Worm (Caenorhabditis elegans) whole organism, young adult: Measurements from ENCODE around the gene dpf-7.

ENCODE experiments used
- C06A6.2 ChIP-seq: fragments of 200-800 bp; sonication (Bioruptor generic); conservative IDR thresholded peaks from 2 replicates; pipeline ENCODE4 v1.3.6; 2022; ENCODE audit warnings: missing genetic modification characterization, missing compliant biosample characterization
- T07F8.4 ChIP-seq: sonication (generic microtip); optimal IDR thresholded peaks from 2 replicates; lab custom pipeline; 2016; ENCODE audit warnings: mild to moderate bottlenecking, missing genetic modification characterization, moderate library complexity, missing compliant biosample characterization
- ama-1 ChIP-seq, 3 experiments: fragments of 150-350 bp in 1 of 3; sonication (generic microtip) in 2 of 3; optimal IDR thresholded peaks; 2 replicates each; lab custom pipeline; 2014 to 2018; ENCODE audit warnings: missing biosample characterization in 2 of 3, missing genetic modification characterization in 2 of 3, missing genetic modification reagents in 2 of 3
- attf-3 ChIP-seq: fragments of 200-800 bp; sonication (Bioruptor generic); conservative IDR thresholded peaks from 2 replicates; pipeline ENCODE4 v1.3.6; 2022; ENCODE audit warnings: missing genetic modification reagents, missing genetic modification characterization, missing compliant biosample characterization
- cebp-1 ChIP-seq, 2 experiments: fragments of 200-800 bp in 1 of 2; sonication (Bioruptor generic) in 1 of 2; sonication (generic microtip) in 1 of 2; IDR thresholded peaks in 1 of 2; optimal IDR thresholded peaks in 1 of 2; 2 replicates each; pipeline versions ENCODE4 v1.3.6 to Lab custom; 2017 to 2022; ENCODE audit warnings: missing compliant biosample characterization in 2 of 2, missing genetic modification characterization in 2 of 2, mild to moderate bottlenecking in 1 of 2, missing genetic modification reagents in 1 of 2, moderate library complexity in 1 of 2
- dpff-1 ChIP-seq: sonication (generic microtip); optimal IDR thresholded peaks from 2 replicates; lab custom pipeline; 2017; ENCODE audit warnings: mild to moderate bottlenecking, missing genetic modification characterization, missing compliant biosample characterization
- lin-35 ChIP-seq, 3 experiments: fragments of 150-350 bp in 2 of 3; sonication (generic microtip) in 1 of 3; optimal IDR thresholded peaks; 2 replicates each; lab custom pipeline; 2014 to 2018; ENCODE audit warnings: missing biosample characterization in 3 of 3, missing genetic modification characterization in 3 of 3, missing genetic modification reagents in 3 of 3
- lin-54 ChIP-seq: fragments of 200-800 bp; sonication (Bioruptor generic); optimal IDR thresholded peaks from 2 replicates; lab custom pipeline; 2018; ENCODE audit warnings: mild to moderate bottlenecking, missing genetic modification characterization, missing compliant biosample characterization
- mxl-1 ChIP-seq: sonication (generic microtip); optimal IDR thresholded peaks from 2 replicates; lab custom pipeline; 2016; ENCODE audit warnings: missing genetic modification characterization, missing compliant biosample characterization
- nfya-1 ChIP-seq: sonication (generic microtip); optimal IDR thresholded peaks from 2 replicates; lab custom pipeline; 2017; ENCODE audit warnings: antibody characterized with exemption, missing compliant biosample characterization, missing genetic modification characterization, borderline replicate concordance; ENCODE audit not compliant: insufficient read depth
- nhr-27 ChIP-seq: fragments of 200-800 bp; sonication (Bioruptor generic); optimal IDR thresholded peaks from 2 replicates; lab custom pipeline; 2018; ENCODE audit warnings: mild to moderate bottlenecking, missing genetic modification characterization, moderate library complexity, missing compliant biosample characterization
- pha-4 ChIP-seq: fragments of 150-350 bp; sonication (generic microtip); optimal IDR thresholded peaks from 2 replicates; lab custom pipeline; 2014; ENCODE audit warnings: missing biosample characterization, missing genetic modification reagents, missing genetic modification characterization
- repo-1 ChIP-seq: sonication (generic microtip); optimal IDR thresholded peaks from 2 replicates; lab custom pipeline; 2017; ENCODE audit warnings: mild to moderate bottlenecking, missing genetic modification characterization, missing compliant biosample characterization

ce11 chrIV:4789445-4789844 is 12.9 kb downstream of the dpf-7 start, which contains the start of gene R11E3.1:
- no peak for TF ChIP-seq dpff-1 (tag; lab: Kevin White, UChicago)
- no peak for TF ChIP-seq pha-4 (tag; lab: Kevin White, UChicago)
- TF ChIP-seq lin-54 (GFP tag; lab: Kevin White, UChicago): no peak
- TF ChIP-seq lin-35 (GFP tag; optimal IDR thresholded peaks at IDR 0.05; lab: Kevin White, UChicago): no peak
- no peak for TF ChIP-seq nfya-1 (tag; lab: Kevin White, UChicago)
- TF ChIP-seq T07F8.4 (tag; lab: Kevin White, UChicago): no peak
- no peak for TF ChIP-seq cebp-1 (GFP tag; IDR thresholded peaks at IDR 0.05; lab: Robert Waterston, UW)
- TF ChIP-seq cebp-1 (tag; optimal IDR thresholded peaks at IDR 0.05; lab: Kevin White, UChicago): no peak
- no peak for TF ChIP-seq attf-3 (GFP tag; lab: Robert Waterston, UW)
- TF ChIP-seq nhr-27 (tag; lab: Kevin White, UChicago): no peak
- TF ChIP-seq mxl-1 (tag; lab: Kevin White, UChicago): no peak
- TF ChIP-seq repo-1 (tag; lab: Kevin White, UChicago): no peak
- no peak for TF ChIP-seq C06A6.2 (GFP tag; lab: Robert Waterston, UW)
- no peak for TF ChIP-seq ama-1 (optimal IDR thresholded peaks at IDR 0.05; lab: Kevin White, UChicago)
- TF ChIP-seq ama-1 (GFP tag; optimal IDR thresholded peaks at IDR 0.05; lab: Kevin White, UChicago): no peak
